Worm (Caenorhabditis elegans) whole organism, L4/young adult: ENCODE measurements around the gene C30H6.5.

Experiments
- dao-5 ChIP-seq: sonication (generic microtip); optimal IDR thresholded peaks from 2 replicates; lab custom pipeline; 2016; ENCODE audit warnings: missing genotype, missing genetic modification characterization, moderate library complexity, missing compliant biosample characterization
- him-1 ChIP-seq: sonication (generic microtip); optimal IDR thresholded peaks from 2 replicates; lab custom pipeline; 2016; ENCODE audit warnings: missing genotype, missing genetic modification reagents, missing genetic modification characterization, missing compliant biosample characterization

DNA sequence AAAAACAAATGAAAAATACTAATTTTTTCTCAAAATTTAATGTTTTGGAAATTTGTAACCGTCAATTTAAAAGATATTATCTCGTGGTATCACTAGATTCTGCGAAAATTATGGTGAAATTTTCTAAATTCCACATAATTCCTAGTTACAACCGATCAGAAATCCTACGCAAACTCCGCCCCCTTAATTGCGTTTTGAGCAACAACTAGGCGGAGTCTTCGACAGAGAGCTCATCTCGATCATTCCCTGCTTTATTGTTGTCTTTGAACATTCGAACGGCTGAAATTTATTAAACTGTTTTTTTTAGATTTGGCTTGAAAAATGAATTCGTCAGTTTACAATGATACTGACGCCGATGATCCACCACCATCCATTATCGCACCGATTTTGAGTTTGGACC, 27.9 kb downstream of the C30H6.5 start, which contains the start of gene T02D1.4:
- TF ChIP-seq dao-5 = no peak
- TF ChIP-seq him-1 = no peak
